Worm (Caenorhabditis elegans) whole organism, L4/young adult: Measurements from ENCODE around the gene F54B11.9.

Experiments
- W03F9.2 ChIP-seq: fragments of 150-350 bp; optimal IDR thresholded peaks from 2 replicates; lab custom pipeline; 2014; ENCODE audit warnings: missing biosample characterization, missing genetic modification characterization
- dao-5 ChIP-seq: sonication (generic microtip); optimal IDR thresholded peaks from 2 replicates; lab custom pipeline; 2016; ENCODE audit warnings: missing genotype, missing genetic modification characterization, moderate library complexity, missing compliant biosample characterization
- him-1 ChIP-seq: sonication (generic microtip); optimal IDR thresholded peaks from 2 replicates; lab custom pipeline; 2016; ENCODE audit warnings: missing genotype, missing genetic modification reagents, missing genetic modification characterization, missing compliant biosample characterization

DNA sequence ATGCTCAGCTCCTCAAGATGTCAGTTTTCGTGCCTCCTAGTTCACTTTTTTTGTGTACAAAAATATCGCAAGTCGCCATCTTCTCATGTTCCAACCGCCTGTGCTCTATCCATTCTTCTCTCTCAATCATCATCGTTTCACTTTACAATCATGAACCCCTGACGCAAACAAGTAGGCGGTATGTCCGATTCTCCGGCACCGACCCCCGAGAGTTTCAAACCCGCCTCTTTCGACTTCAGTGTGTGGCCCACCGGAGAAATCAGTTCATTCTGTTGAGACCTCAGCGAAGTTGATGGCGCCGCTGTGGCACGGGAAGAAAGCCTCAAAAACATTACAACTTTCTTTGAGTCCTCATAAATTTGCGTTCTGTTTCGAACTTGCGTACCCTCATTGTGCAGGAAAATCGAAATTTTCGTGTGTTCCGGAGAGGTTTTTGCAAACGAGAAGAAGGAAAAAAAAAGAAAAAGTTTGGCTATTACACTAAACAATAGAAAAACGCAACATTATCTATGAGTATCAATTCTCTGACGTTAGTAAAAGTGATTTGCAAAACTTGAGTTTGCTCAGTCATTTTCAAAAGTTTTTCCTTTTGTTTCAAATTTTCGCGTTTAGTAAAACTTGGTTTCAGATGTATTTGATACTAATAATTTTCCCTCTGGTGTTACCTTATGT is at the start of gene F54B11.9:
- TF ChIP-seq him-1 (tag; lab: Kevin White, UChicago) = no peak
- TF ChIP-seq W03F9.2 = no peak
- TF ChIP-seq dao-5 (tag; lab: Kevin White, UChicago) = no peak
